Fruit fly (Drosophila melanogaster): Measurements from ENCODE around the gene pug.

- no peak for TF ChIP-seq usp (GFP tag; optimal IDR thresholded peaks at IDR 0.05)
- TF ChIP-seq CG8478 (optimal IDR thresholded peaks at IDR 0.05): no peak
- TF ChIP-seq EcR (GFP tag; optimal IDR thresholded peaks at IDR 0.05): no peak
Observed at dm6 chr3R:10654642-10655041, 41.7 kb upstream of the pug start.

Measured in whole organism.